Fruit fly (Drosophila melanogaster): ENCODE results near the gene isoQC.

dm6 chr3L:20460383-20460782 lies 13.9 kb upstream of the isoQC start, which contains the start of gene mag:
- no peak for TF ChIP-seq insv (optimal IDR thresholded peaks at IDR 0.05)
- no peak for TF ChIP-seq psq (optimal IDR thresholded peaks at IDR 0.05)
- TF ChIP-seq h (optimal IDR thresholded peaks at IDR 0.05): no peak
- no peak for TF ChIP-seq ttk (optimal IDR thresholded peaks at IDR 0.05)
- TF ChIP-seq Myc (optimal IDR thresholded peaks at IDR 0.05): no peak
